Worm (Caenorhabditis elegans) whole organism, L1 larva: Measurements from ENCODE around the gene agr-1.

Experiments
- aly-2 ChIP-seq: fragments of 150-350 bp; optimal IDR thresholded peaks from 2 replicates; lab custom pipeline; 2014; ENCODE audit warnings: missing biosample characterization, missing genetic modification characterization
- elt-3 ChIP-seq, 6 experiments: fragments of 150-350 bp in 1 of 6; sonication (generic microtip); optimal IDR thresholded peaks; 2 replicates each; lab custom pipeline; 2017 to 2018; ENCODE audit warnings: missing biosample characterization in 6 of 6, missing genetic modification characterization in 6 of 6, inconsistent platforms in 1 of 6
- isw-1 ChIP-seq: fragments of 200-800 bp; sonication (Bioruptor generic); IDR thresholded peaks from 2 replicates; pipeline ENCODE4 v1.3.6; 2022; ENCODE audit warnings: missing genetic modification characterization, missing compliant biosample characterization
- lin-13 ChIP-seq: fragments of 150-350 bp; optimal IDR thresholded peaks from 2 replicates; lab custom pipeline; 2014; ENCODE audit warnings: missing biosample characterization, missing genetic modification reagents, missing genetic modification characterization
- nhr-77 ChIP-seq: fragments of 150-350 bp; optimal IDR thresholded peaks from 2 replicates; lab custom pipeline; 2014; ENCODE audit warnings: missing biosample characterization, missing genetic modification characterization
- tbx-2 ChIP-seq: sonication (generic microtip); optimal IDR thresholded peaks from 2 replicates; lab custom pipeline; 2016; ENCODE audit warnings: missing genetic modification characterization, missing compliant biosample characterization
- unc-62 ChIP-seq: fragments of 150-350 bp; optimal IDR thresholded peaks from 2 replicates; lab custom pipeline; 2014; ENCODE audit warnings: missing biosample characterization, missing genetic modification reagents, missing genetic modification characterization

ce11 chrII:6750929-6751328 lies 24.0 kb downstream of the agr-1 start, which contains the start of gene F41G3.20:
- TF ChIP-seq elt-3 (tag; optimal IDR thresholded peaks at IDR 0.05; lab: Kevin White, UChicago) (no peak), lin-13 (GFP tag; lab: Kevin White, UChicago) (no peak), aly-2 (tag; lab: Kevin White, UChicago) (no peak), nhr-77 (tag; lab: Kevin White, UChicago) (no peak), tbx-2 (no peak), isw-1 (GFP tag; lab: Robert Waterston, UW) (no peak), unc-62 (GFP tag; lab: Kevin White, UChicago) (no peak)
